Worm (Caenorhabditis elegans) whole organism, L3 larva: ENCODE data around the gene C16C8.9.

ENCODE experiments used
- mml-1 ChIP-seq: fragments of 150-350 bp; sonication (generic microtip); optimal IDR thresholded peaks from 3 replicates; lab custom pipeline; 2014; ENCODE audit warnings: missing biosample characterization, missing genetic modification characterization
- nhr-23 ChIP-seq: fragments of 150-350 bp; optimal IDR thresholded peaks from 2 replicates; lab custom pipeline; 2014; ENCODE audit warnings: missing biosample characterization, missing genetic modification reagents, missing genetic modification characterization
- nhr-237 ChIP-seq: fragments of 150-350 bp; optimal IDR thresholded peaks from 2 replicates; lab custom pipeline; 2014; ENCODE audit warnings: missing biosample characterization, missing genetic modification characterization
- pqm-1 ChIP-seq: fragments of 150-350 bp; optimal IDR thresholded peaks from 2 replicates; lab custom pipeline; 2017; ENCODE audit warnings: missing biosample characterization, missing genetic modification characterization, inconsistent platforms

DNA sequence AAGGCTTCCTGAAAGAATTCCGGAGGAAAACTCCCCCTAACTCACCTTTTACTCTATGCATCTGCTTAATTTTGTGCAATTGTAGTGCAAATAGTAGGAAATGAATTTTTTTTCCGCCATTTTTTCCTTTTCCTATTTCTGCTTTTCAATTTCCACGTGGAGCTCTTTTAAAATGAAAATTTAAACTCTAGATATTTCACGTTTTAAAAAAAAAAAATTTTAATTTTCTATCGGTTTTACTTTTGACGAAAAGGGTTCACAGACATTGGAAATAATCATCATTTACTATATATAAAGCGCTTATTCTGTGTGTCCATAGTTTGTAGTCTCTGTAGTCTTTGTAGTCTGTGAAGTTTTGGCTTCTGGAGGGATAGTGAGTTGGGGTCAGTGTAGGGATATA is 18.6 kb upstream of the C16C8.9 start, which contains the start of gene Y49F6B.8:
- no peak for TF ChIP-seq mml-1
- no peak for TF ChIP-seq nhr-237
- no peak for TF ChIP-seq pqm-1 (tag; lab: Kevin White, UChicago)
- TF ChIP-seq nhr-23 (tag; lab: Kevin White, UChicago): no peak
